Fruit fly (Drosophila melanogaster) whole organism, embryonic: Measurements from ENCODE around the gene CG42305.

Experiments
- ATbp ChIP-seq: fragments of 200-800 bp; sonication (Bioruptor generic); optimal IDR thresholded peaks from 2 replicates; lab custom pipeline; 2017; ENCODE audit warnings: missing biosample characterization, mild to moderate bottlenecking, missing genetic modification characterization, missing genetic modification reagents
- Ada2b ChIP-seq: fragments of 200-800 bp; sonication (Bioruptor generic); IDR thresholded peaks from 2 replicates; pipeline ENCODE4 v1.3.6; 2022; ENCODE audit warnings: missing biosample characterization, missing genetic modification characterization
- Adf1 ChIP-seq: fragments of 200-800 bp; sonication (Bioruptor generic); IDR thresholded peaks from 2 replicates; pipeline ENCODE4 v1.3.6; 2022; ENCODE audit warnings: missing biosample characterization, missing genetic modification characterization
- Blimp-1 ChIP-seq: fragments of 200-800 bp; sonication (Bioruptor generic); optimal IDR thresholded peaks from 3 replicates; lab custom pipeline; 2018; ENCODE audit warnings: missing biosample characterization, missing genetic modification characterization, mild to moderate bottlenecking, moderate library complexity, missing genetic modification reagents
- CG10209 ChIP-seq: fragments of 200-800 bp; sonication (Bioruptor generic); optimal IDR thresholded peaks from 3 replicates; lab custom pipeline; 2017; ENCODE audit warnings: missing biosample characterization, mild to moderate bottlenecking, missing genetic modification characterization, missing genetic modification reagents
- CG15601 ChIP-seq: fragments of 200-800 bp; sonication (Bioruptor generic); optimal IDR thresholded peaks from 3 replicates; lab custom pipeline; 2019; ENCODE audit warnings: missing biosample characterization, mild to moderate bottlenecking, missing genetic modification characterization, moderate library complexity
- CG16815 ChIP-seq: fragments of 200-800 bp; sonication (Bioruptor generic); optimal IDR thresholded peaks from 3 replicates; lab custom pipeline; 2017; ENCODE audit warnings: missing biosample characterization, mild to moderate bottlenecking, missing genetic modification characterization
- CG17359 ChIP-seq: fragments of 200-800 bp; sonication (Bioruptor generic); optimal IDR thresholded peaks from 3 replicates; lab custom pipeline; 2018; ENCODE audit warnings: missing biosample characterization, mild to moderate bottlenecking, missing genetic modification characterization, moderate library complexity
- CG18599 ChIP-seq: fragments of 200-800 bp; sonication (Bioruptor generic); optimal IDR thresholded peaks from 3 replicates; lab custom pipeline; 2017; ENCODE audit warnings: missing biosample characterization, missing genetic modification characterization, mild to moderate bottlenecking, moderate library complexity, missing genetic modification reagents
- CG2199 ChIP-seq: fragments of 200-800 bp; sonication (Bioruptor generic); IDR thresholded peaks from 3 replicates; pipeline ENCODE4 v1.3.6; 2022; ENCODE audit warnings: missing biosample characterization, missing genetic modification characterization
- CG34376 ChIP-seq: fragments of 200-800 bp; sonication (Bioruptor generic); optimal IDR thresholded peaks from 2 replicates; lab custom pipeline; 2018; ENCODE audit warnings: missing biosample characterization, mild to moderate bottlenecking, missing genetic modification characterization
- CG34422 ChIP-seq: fragments of 200-800 bp; sonication (Bioruptor generic); IDR thresholded peaks from 3 replicates; pipeline ENCODE4 v1.3.6; 2022; ENCODE audit warnings: missing biosample characterization, missing genetic modification characterization
- CG7372 ChIP-seq: fragments of 200-800 bp; sonication (Bioruptor generic); IDR thresholded peaks from 2 replicates; pipeline ENCODE4 v1.3.6; 2022; ENCODE audit warnings: missing biosample characterization, missing genetic modification characterization
- D ChIP-seq, 2 experiments: fragments of 200-800 bp in 1 of 2; fragments of >200 bp in 1 of 2; sonication (Bioruptor generic) in 1 of 2; optimal IDR thresholded peaks; 2 replicates in 1 of 2; 3 replicates in 1 of 2; lab custom pipeline; 2017; ENCODE audit warnings: mild to moderate bottlenecking in 1 of 2, missing biosample characterization in 1 of 2, missing genetic modification characterization in 1 of 2, missing genetic modification reagents in 1 of 2
- Deaf1 ChIP-seq: fragments of 200-800 bp; optimal IDR thresholded peaks from 3 replicates; lab custom pipeline; 2019; ENCODE audit warnings: missing biosample characterization, mild to moderate bottlenecking, missing genetic modification characterization, moderate library complexity
- Ets65A ChIP-seq: fragments of 200-800 bp; sonication (Bioruptor generic); peaks from one replicate; lab custom pipeline; 2016; ENCODE audit warnings: missing biosample characterization, missing genetic modification characterization
- Lpt ChIP-seq: fragments of >200 bp; optimal IDR thresholded peaks from 2 replicates; lab custom pipeline; 2018; ENCODE audit warnings: missing biosample characterization, missing genetic modification characterization
- MTF-1 ChIP-seq: fragments of 200-800 bp; sonication (Bioruptor generic); optimal IDR thresholded peaks from 2 replicates; lab custom pipeline; 2018; ENCODE audit warnings: missing biosample characterization, mild to moderate bottlenecking, missing genetic modification characterization, borderline replicate concordance
- Med ChIP-seq: fragments of 200-800 bp; sonication (Bioruptor generic); peaks from one replicate; lab custom pipeline; 2016; ENCODE audit warnings: missing biosample characterization, missing genetic modification characterization, mild to moderate bottlenecking, inconsistent platforms, moderate library complexity
- Meics ChIP-seq: fragments of 200-800 bp; sonication (Bioruptor generic); optimal IDR thresholded peaks from 2 replicates; lab custom pipeline; 2017; ENCODE audit warnings: missing biosample characterization, mild to moderate bottlenecking, missing genetic modification characterization
- Trl ChIP-seq, 3 experiments: fragments of >200 bp in 2 of 3; fragments of 200-800 bp in 1 of 3; sonication (Bioruptor generic) in 1 of 3; optimal IDR thresholded peaks; 2 replicates in 1 of 3; 3 replicates in 2 of 3; lab custom pipeline; 2016 to 2017; ENCODE audit warnings: missing biosample characterization in 1 of 3, missing genetic modification characterization in 1 of 3
- Xbp1 ChIP-seq: fragments of 200-800 bp; sonication (Bioruptor generic); optimal IDR thresholded peaks from 3 replicates; lab custom pipeline; 2016; ENCODE audit warnings: missing biosample characterization, mild to moderate bottlenecking, missing genetic modification characterization
- ac ChIP-seq: fragments of 200-800 bp; sonication (Bioruptor generic); optimal IDR thresholded peaks from 3 replicates; lab custom pipeline; 2017; ENCODE audit warnings: missing biosample characterization, mild to moderate bottlenecking, missing genetic modification characterization
- amos ChIP-seq: fragments of 200-800 bp; sonication (Bioruptor generic); IDR thresholded peaks from 2 replicates; pipeline ENCODE4 v1.3.6; 2022; ENCODE audit warnings: missing biosample characterization, missing genetic modification characterization; ENCODE audit not compliant: partially characterized antibody
- br ChIP-seq: fragments of >200 bp; optimal IDR thresholded peaks from 2 replicates; lab custom pipeline; 2017
- cad ChIP-seq: fragments of >200 bp; optimal IDR thresholded peaks from 2 replicates; lab custom pipeline; 2017; ENCODE audit warnings: missing biosample characterization, missing genetic modification characterization
- cg ChIP-seq: fragments of 200-800 bp; sonication (Bioruptor generic); optimal IDR thresholded peaks from 3 replicates; lab custom pipeline; 2019; ENCODE audit warnings: missing biosample characterization, mild to moderate bottlenecking, missing genetic modification characterization, moderate library complexity
- cwo ChIP-seq: fragments of 200-800 bp; sonication (Bioruptor generic); optimal IDR thresholded peaks from 3 replicates; lab custom pipeline; 2017; ENCODE audit warnings: missing biosample characterization, missing genetic modification characterization, mild to moderate bottlenecking, moderate library complexity, missing genetic modification reagents
- exex ChIP-seq: fragments of 200-800 bp; sonication (Bioruptor generic); optimal IDR thresholded peaks from 4 replicates; lab custom pipeline; 2018; ENCODE audit warnings: missing biosample characterization, mild to moderate bottlenecking, missing genetic modification characterization, moderate library complexity
- fu2 ChIP-seq: fragments of 200-800 bp; sonication (Bioruptor generic); optimal IDR thresholded peaks from 2 replicates; lab custom pipeline; 2016; ENCODE audit warnings: missing biosample characterization, missing genetic modification characterization
- mirr ChIP-seq: fragments of 200-800 bp; sonication (Bioruptor generic); optimal IDR thresholded peaks from 3 replicates; lab custom pipeline; 2018; ENCODE audit warnings: missing biosample characterization, mild to moderate bottlenecking, missing genetic modification characterization
- odd ChIP-seq: fragments of 200-800 bp; sonication (Bioruptor generic); optimal IDR thresholded peaks from 2 replicates; lab custom pipeline; 2017; ENCODE audit warnings: missing biosample characterization, mild to moderate bottlenecking, missing genetic modification characterization
- onecut ChIP-seq: fragments of 200-800 bp; sonication (Bioruptor generic); IDR thresholded peaks from 2 replicates; pipeline ENCODE4 v1.3.6; 2022; ENCODE audit warnings: missing biosample characterization, missing genetic modification characterization
- ranshi ChIP-seq: fragments of 200-800 bp; sonication (Bioruptor generic); IDR thresholded peaks from 2 replicates; pipeline ENCODE4 v1.3.6; 2022; ENCODE audit warnings: missing biosample characterization, missing genetic modification characterization
- sd ChIP-seq: fragments of 200-800 bp; sonication (Bioruptor generic); optimal IDR thresholded peaks from 3 replicates; lab custom pipeline; 2018; ENCODE audit warnings: missing biosample characterization, mild to moderate bottlenecking, missing genetic modification characterization, moderate library complexity
- sens ChIP-seq: fragments of 200-800 bp; sonication (Bioruptor generic); peaks from one replicate; lab custom pipeline; 2016; ENCODE audit warnings: missing biosample characterization, missing genetic modification characterization
- sens-2 ChIP-seq: fragments of 200-800 bp; sonication (Bioruptor generic); IDR thresholded peaks from 2 replicates; pipeline ENCODE4 v1.3.6; 2022; ENCODE audit warnings: missing biosample characterization, missing genetic modification characterization
- sqz ChIP-seq: fragments of 200-800 bp; sonication (Bioruptor generic); optimal IDR thresholded peaks from 3 replicates; lab custom pipeline; 2018; ENCODE audit warnings: missing biosample characterization, mild to moderate bottlenecking, missing genetic modification characterization
- sug ChIP-seq: fragments of 200-800 bp; optimal IDR thresholded peaks from 2 replicates; lab custom pipeline; 2019; ENCODE audit warnings: missing biosample characterization, mild to moderate bottlenecking, missing genetic modification characterization, moderate library complexity
- tio ChIP-seq: fragments of 200-800 bp; sonication (Bioruptor generic); optimal IDR thresholded peaks from 2 replicates; lab custom pipeline; 2017; ENCODE audit warnings: missing biosample characterization, missing genetic modification characterization, inconsistent platforms
- ttk ChIP-seq: fragments of 200-800 bp; sonication (Bioruptor generic); IDR thresholded peaks from 2 replicates; pipeline ENCODE4 v2.1.2; 2022; ENCODE audit warnings: missing biosample characterization, missing genetic modification characterization
- tup ChIP-seq: fragments of 200-800 bp; sonication (Bioruptor generic); optimal IDR thresholded peaks from 2 replicates; lab custom pipeline; 2016; ENCODE audit warnings: missing biosample characterization, mild to moderate bottlenecking, missing genetic modification characterization, moderate library complexity

The CG42305 gene

dm6 chr2L:18787415-18787989 is 24.9 kb upstream of the CG42305 start:
- TF ChIP-seq CG17359, result no peak
- peak; percentile 80 for TF ChIP-seq Deaf1 (tag; lab: Kevin White, UChicago)
- TF ChIP-seq CG18599 (GFP tag; lab: Kevin White, UChicago), result peak; percentile 12
- TF ChIP-seq CG10209, result no peak
- 0 out of 3 replicates have a peak, but pooled peaks have one; percentile 57 for TF ChIP-seq CG2199 (GFP tag; lab: Robert Waterston, UW)
- peak in 1 of 2 experiments; percentile 2 for TF ChIP-seq Trl (optimal IDR thresholded peaks at IDR 0.05; lab: Kevin White, UChicago)
- TF ChIP-seq Trl (GFP tag; optimal IDR thresholded peaks at IDR 0.05; lab: Kevin White, UChicago), result no peak
- no peak for TF ChIP-seq sens-2
- peak; percentile 72 for TF ChIP-seq mirr (GFP tag; lab: Kevin White, UChicago)
- peak; percentile 70 for TF ChIP-seq exex
- TF ChIP-seq Med (GFP tag; lab: Kevin White, UChicago), result peak; percentile 38
- TF ChIP-seq CG34376 (GFP tag; lab: Kevin White, UChicago), result peak; percentile 66
- peak; percentile 69 for TF ChIP-seq sug (tag; lab: Kevin White, UChicago)

dm6 chr2L:18788953-18789352 is 23.5 kb upstream of the CG42305 start:
- TF ChIP-seq tup (GFP tag; lab: Kevin White, UChicago) (no peak), Xbp1 (GFP tag; lab: Kevin White, UChicago) (no peak), CG17359 (peak; percentile 21), amos (no peak), cwo (GFP tag; lab: Kevin White, UChicago) (peak; percentile 38), Ets65A (GFP tag; lab: Kevin White, UChicago) (no peak), exex (peak; percentile 16), Adf1 (GFP tag; lab: Robert Waterston, UW) (no peak), tio (GFP tag; lab: Kevin White, UChicago) (no peak), Deaf1 (tag; lab: Kevin White, UChicago) (peak; percentile 22), Ada2b (no peak), Lpt (GFP tag; lab: Kevin White, UChicago) (no peak), Meics (GFP tag; lab: Kevin White, UChicago) (no peak), MTF-1 (GFP tag; lab: Kevin White, UChicago) (no peak), D (optimal IDR thresholded peaks at IDR 0.05; lab: Kevin White, UChicago) (no peak), D (GFP tag; optimal IDR thresholded peaks at IDR 0.05; lab: Kevin White, UChicago) (no peak), br (lab: Kevin White, UChicago) (no peak), CG15601 (tag; lab: Kevin White, UChicago) (peak; percentile 22), CG34422 (GFP tag; lab: Robert Waterston, UW) (no peak), ATbp (GFP tag; lab: Kevin White, UChicago) (no peak), CG16815 (no peak), sqz (GFP tag; lab: Kevin White, UChicago) (peak; percentile 20), sens (GFP tag; lab: Kevin White, UChicago) (peak; percentile 76), CG2199 (GFP tag; lab: Robert Waterston, UW) (0 out of 3 replicates have a peak, but pooled peaks have one; percentile 31), sd (tag; lab: Kevin White, UChicago) (peak; percentile 15), fu2 (GFP tag; lab: Kevin White, UChicago) (no peak), cg (GFP tag; lab: Kevin White, UChicago) (no peak), ac (no peak), Med (GFP tag; lab: Kevin White, UChicago) (peak; percentile 61), onecut (GFP tag; lab: Robert Waterston, UW) (no peak), ttk (GFP tag; lab: Robert Waterston, UW) (no peak), Blimp-1 (GFP tag; lab: Kevin White, UChicago) (peak; percentile 43), CG7372 (GFP tag; lab: Robert Waterston, UW) (peak; percentile 22; the same call in 1 of the 2 replicates), odd (GFP tag; lab: Kevin White, UChicago) (no peak), cad (no peak), sug (tag; lab: Kevin White, UChicago) (peak; percentile 44), ranshi (GFP tag; lab: Robert Waterston, UW) (no peak)
